Fruit fly (Drosophila melanogaster) whole organism, embryonic: ENCODE results near the gene CG34408.

Source experiments
- Bgb ChIP-seq: fragments of 200-800 bp; sonication (Bioruptor generic); IDR thresholded peaks from 2 replicates; pipeline ENCODE4 v1.3.6; 2022; ENCODE audit warnings: missing biosample characterization, missing genetic modification characterization; ENCODE audit not compliant: partially characterized antibody
- CG1024 ChIP-seq: fragments of 200-800 bp; sonication (Bioruptor generic); IDR thresholded peaks from 2 replicates; pipeline ENCODE4 v1.3.6; 2022; ENCODE audit warnings: missing biosample characterization, missing genetic modification characterization
- CG10543 ChIP-seq: fragments of 200-800 bp; sonication (Bioruptor generic); optimal IDR thresholded peaks from 3 replicates; lab custom pipeline; 2017; ENCODE audit warnings: missing biosample characterization, mild to moderate bottlenecking, missing genetic modification characterization, moderate library complexity
- CG11696 ChIP-seq: fragments of 200-800 bp; sonication (Bioruptor generic); IDR thresholded peaks from 2 replicates; pipeline ENCODE4 v1.3.6; 2022; ENCODE audit warnings: missing biosample characterization, missing genetic modification characterization
- CG12104 ChIP-seq: fragments of 200-800 bp; sonication (Bioruptor generic); optimal IDR thresholded peaks from 3 replicates; lab custom pipeline; 2016; ENCODE audit warnings: missing biosample characterization, missing genetic modification characterization
- CG15514 ChIP-seq: fragments of 200-800 bp; sonication (Bioruptor generic); optimal IDR thresholded peaks from 3 replicates; lab custom pipeline; 2017; ENCODE audit warnings: missing biosample characterization, missing genetic modification characterization, mild to moderate bottlenecking, moderate library complexity, missing genetic modification reagents
- CG15601 ChIP-seq: fragments of 200-800 bp; sonication (Bioruptor generic); optimal IDR thresholded peaks from 3 replicates; lab custom pipeline; 2019; ENCODE audit warnings: missing biosample characterization, mild to moderate bottlenecking, missing genetic modification characterization, moderate library complexity
- CG30431 ChIP-seq: fragments of 200-800 bp; sonication (Bioruptor generic); optimal IDR thresholded peaks from 2 replicates; lab custom pipeline; 2017; ENCODE audit warnings: missing biosample characterization, missing genetic modification characterization
- CG31365 ChIP-seq: fragments of 200-800 bp; sonication (Bioruptor generic); optimal IDR thresholded peaks from 2 replicates; lab custom pipeline; 2018; ENCODE audit warnings: missing biosample characterization, mild to moderate bottlenecking, missing genetic modification characterization
- CG3163 ChIP-seq: fragments of 200-800 bp; sonication (Bioruptor generic); optimal IDR thresholded peaks from 3 replicates; lab custom pipeline; 2016; ENCODE audit warnings: missing biosample characterization, missing genetic modification characterization
- CG34224 ChIP-seq: fragments of 200-800 bp; sonication (Bioruptor generic); IDR thresholded peaks from 3 replicates; pipeline ENCODE4 v1.3.6; 2022; ENCODE audit warnings: missing biosample characterization, missing genetic modification characterization; ENCODE audit not compliant: partially characterized antibody
- CG3995 ChIP-seq: fragments of 200-800 bp; sonication (Bioruptor generic); optimal IDR thresholded peaks from 3 replicates; lab custom pipeline; 2016; ENCODE audit warnings: missing biosample characterization, missing genetic modification characterization
- CG4424 ChIP-seq: fragments of 200-800 bp; sonication (Bioruptor generic); optimal IDR thresholded peaks from 3 replicates; lab custom pipeline; 2016; ENCODE audit warnings: missing biosample characterization, missing genetic modification characterization
- CG5180 ChIP-seq: fragments of 200-800 bp; sonication (Bioruptor generic); optimal IDR thresholded peaks from 3 replicates; lab custom pipeline; 2017; ENCODE audit warnings: missing biosample characterization, missing genetic modification characterization, mild to moderate bottlenecking, moderate library complexity, missing genetic modification reagents
- CG6765 ChIP-seq: fragments of 200-800 bp; sonication (Bioruptor generic); optimal IDR thresholded peaks from 3 replicates; lab custom pipeline; 2017; ENCODE audit warnings: missing biosample characterization, mild to moderate bottlenecking, missing genetic modification characterization
- CG7556 ChIP-seq: fragments of 200-800 bp; sonication (Bioruptor generic); optimal IDR thresholded peaks from 2 replicates; lab custom pipeline; 2017; ENCODE audit warnings: missing biosample characterization, mild to moderate bottlenecking, missing genetic modification characterization
- CG8089 ChIP-seq: fragments of 200-800 bp; sonication (Bioruptor generic); optimal IDR thresholded peaks from 3 replicates; lab custom pipeline; 2016; ENCODE audit warnings: missing biosample characterization, missing genetic modification characterization
- CG8388 ChIP-seq: fragments of 200-800 bp; sonication (Bioruptor generic); optimal IDR thresholded peaks from 2 replicates; lab custom pipeline; 2019; ENCODE audit warnings: missing biosample characterization, mild to moderate bottlenecking, missing genetic modification characterization, moderate library complexity
- D19A ChIP-seq: fragments of 200-800 bp; optimal IDR thresholded peaks from 3 replicates; lab custom pipeline; 2019; ENCODE audit warnings: missing biosample characterization, mild to moderate bottlenecking, missing genetic modification characterization, moderate library complexity
- D19B ChIP-seq: fragments of 200-800 bp; sonication (Bioruptor generic); optimal IDR thresholded peaks from 2 replicates; lab custom pipeline; 2017; ENCODE audit warnings: missing biosample characterization, mild to moderate bottlenecking, missing genetic modification characterization
- Dfd ChIP-seq, 2 experiments: fragments of >200 bp; optimal IDR thresholded peaks; 2 replicates each; lab custom pipeline; 2017; ENCODE audit warnings: missing biosample characterization in 2 of 2, missing genetic modification characterization in 2 of 2
- Doc3 ChIP-seq: fragments of 200-800 bp; sonication (Bioruptor generic); IDR thresholded peaks from 3 replicates; pipeline ENCODE4 v1.3.6; 2022; ENCODE audit warnings: missing biosample characterization, missing genetic modification characterization; ENCODE audit not compliant: partially characterized antibody
- Fer1 ChIP-seq: fragments of 200-800 bp; sonication (Bioruptor generic); optimal IDR thresholded peaks from 2 replicates; lab custom pipeline; 2017; ENCODE audit warnings: missing biosample characterization, mild to moderate bottlenecking, missing genetic modification characterization
- Gsc ChIP-seq: fragments of 200-800 bp; sonication (Bioruptor generic); IDR thresholded peaks from 2 replicates; pipeline ENCODE4 v1.3.6; 2022; ENCODE audit warnings: missing biosample characterization, missing genetic modification characterization
- HLH4C ChIP-seq: fragments of 200-800 bp; sonication (Bioruptor generic); IDR thresholded peaks from 3 replicates; pipeline ENCODE4 v1.3.6; 2022; ENCODE audit warnings: missing biosample characterization, missing genetic modification characterization; ENCODE audit not compliant: partially characterized antibody
- Hmr ChIP-seq: fragments of 200-800 bp; sonication (Bioruptor generic); optimal IDR thresholded peaks from 3 replicates; lab custom pipeline; 2017; ENCODE audit warnings: mild to moderate bottlenecking, missing biosample characterization, missing genetic modification reagents, missing genetic modification characterization
- Hr3 ChIP-seq: fragments of 200-800 bp; sonication (Bioruptor generic); optimal IDR thresholded peaks from 3 replicates; lab custom pipeline; 2016; ENCODE audit warnings: missing biosample characterization, missing genetic modification characterization
- Hr51 ChIP-seq, 2 experiments: fragments of 200-800 bp; sonication (Bioruptor generic); optimal IDR thresholded peaks; 2 replicates in 1 of 2; 3 replicates in 1 of 2; lab custom pipeline; 2016 to 2018; ENCODE audit warnings: missing biosample characterization in 2 of 2, missing genetic modification characterization in 2 of 2, mild to moderate bottlenecking in 1 of 2, moderate library complexity in 1 of 2
- Rx ChIP-seq: fragments of 200-800 bp; sonication (Bioruptor generic); IDR thresholded peaks from 2 replicates; pipeline ENCODE4 v1.3.6; 2022; ENCODE audit warnings: missing biosample characterization, missing genetic modification characterization
- Sox100B ChIP-seq: fragments of 200-800 bp; sonication (Bioruptor generic); optimal IDR thresholded peaks from 3 replicates; lab custom pipeline; 2018; ENCODE audit warnings: missing biosample characterization, mild to moderate bottlenecking, missing genetic modification characterization
- Ssrp ChIP-seq: fragments of 200-800 bp; sonication (Bioruptor generic); optimal IDR thresholded peaks from 2 replicates; lab custom pipeline; 2018; ENCODE audit warnings: missing biosample characterization, mild to moderate bottlenecking, missing genetic modification characterization, moderate library complexity
- Tbp ChIP-seq: fragments of >200 bp; optimal IDR thresholded peaks from 2 replicates; lab custom pipeline; 2018; ENCODE audit warnings: missing biosample characterization, missing genetic modification characterization
- Trl ChIP-seq, 3 experiments: fragments of >200 bp in 2 of 3; fragments of 200-800 bp in 1 of 3; sonication (Bioruptor generic) in 1 of 3; optimal IDR thresholded peaks; 2 replicates in 1 of 3; 3 replicates in 2 of 3; lab custom pipeline; 2016 to 2017; ENCODE audit warnings: missing biosample characterization in 1 of 3, missing genetic modification characterization in 1 of 3
- ato ChIP-seq: fragments of 200-800 bp; sonication (Bioruptor generic); IDR thresholded peaks from 2 replicates; pipeline ENCODE4 v1.3.6; 2022; ENCODE audit warnings: missing biosample characterization, missing genetic modification characterization; ENCODE audit not compliant: partially characterized antibody
- bigmax ChIP-seq: fragments of 200-800 bp; sonication (Bioruptor generic); optimal IDR thresholded peaks from 2 replicates; lab custom pipeline; 2018; ENCODE audit warnings: missing biosample characterization, mild to moderate bottlenecking, missing genetic modification characterization
- croc ChIP-seq: fragments of 200-800 bp; sonication (Bioruptor generic); conservative IDR thresholded peaks from 3 replicates; pipeline ENCODE4 v1.3.6; 2022; ENCODE audit warnings: missing biosample characterization, missing genetic modification characterization
- dysf ChIP-seq: fragments of 200-800 bp; sonication (Bioruptor generic); IDR thresholded peaks from 3 replicates; pipeline ENCODE4 v1.3.6; 2022; ENCODE audit warnings: missing biosample characterization, missing genetic modification characterization
- esg ChIP-seq: fragments of 200-800 bp; sonication (Bioruptor generic); conservative IDR thresholded peaks from 2 replicates; pipeline ENCODE4 v1.3.6; 2022; ENCODE audit warnings: missing biosample characterization, missing genetic modification characterization
- grn ChIP-seq: fragments of 200-800 bp; sonication (Bioruptor generic); optimal IDR thresholded peaks from 3 replicates; lab custom pipeline; 2017; ENCODE audit warnings: missing biosample characterization, missing genetic modification characterization
- gt ChIP-seq: fragments of 200-800 bp; sonication (Bioruptor generic); IDR thresholded peaks from 2 replicates; pipeline ENCODE4 v1.3.6; 2022; ENCODE audit warnings: missing biosample characterization, missing genetic modification characterization
- ken ChIP-seq: fragments of 200-800 bp; sonication (Bioruptor generic); IDR thresholded peaks from 3 replicates; pipeline ENCODE4 v1.3.6; 2022; ENCODE audit warnings: missing biosample characterization, missing genetic modification characterization
- klu ChIP-seq: fragments of 200-800 bp; sonication (Bioruptor generic); IDR thresholded peaks from 2 replicates; pipeline ENCODE4 v1.3.6; 2022; ENCODE audit warnings: missing biosample characterization, missing genetic modification characterization
- lmd ChIP-seq: fragments of 200-800 bp; sonication (Bioruptor generic); IDR thresholded peaks from 2 replicates; pipeline ENCODE4 v1.3.6; 2022; ENCODE audit warnings: missing biosample characterization, missing genetic modification characterization
- phol ChIP-seq: fragments of 200-800 bp; sonication (Bioruptor generic); optimal IDR thresholded peaks from 3 replicates; lab custom pipeline; 2018; ENCODE audit warnings: missing biosample characterization, mild to moderate bottlenecking, missing genetic modification characterization, moderate library complexity
- sr ChIP-seq: fragments of 200-800 bp; sonication (Bioruptor generic); IDR thresholded peaks from 3 replicates; pipeline ENCODE4 v1.3.6; 2022; ENCODE audit warnings: missing biosample characterization, missing genetic modification characterization
- tgo ChIP-seq: fragments of 200-800 bp; sonication (Bioruptor generic); IDR thresholded peaks from 3 replicates; pipeline ENCODE4 v1.3.6; 2022; ENCODE audit warnings: missing biosample characterization, missing genetic modification characterization
- tll ChIP-seq, 2 experiments: fragments of 200-800 bp in 1 of 2; fragments of >200 bp in 1 of 2; sonication (Bioruptor generic) in 1 of 2; optimal IDR thresholded peaks; 2 replicates each; lab custom pipeline; 2017 to 2019; ENCODE audit warnings: missing biosample characterization in 2 of 2, missing genetic modification characterization in 2 of 2, mild to moderate bottlenecking in 1 of 2, moderate library complexity in 1 of 2
- trem ChIP-seq: fragments of 200-800 bp; optimal IDR thresholded peaks from 3 replicates; lab custom pipeline; 2019; ENCODE audit warnings: missing biosample characterization, mild to moderate bottlenecking, missing genetic modification characterization, moderate library complexity
- zen ChIP-seq: fragments of 200-800 bp; sonication (Bioruptor generic); optimal IDR thresholded peaks from 3 replicates; lab custom pipeline; 2018; ENCODE audit warnings: missing biosample characterization, mild to moderate bottlenecking, missing genetic modification characterization, moderate library complexity

CG34408 gene

dm6 chrX:10232497-10232896 lies 12.6 kb downstream of the CG34408 start (continued):
- peak; percentile 58 for TF ChIP-seq esg (GFP tag; lab: Robert Waterston, UW)
- TF ChIP-seq klu: no peak
- no peak for TF ChIP-seq CG1024 (GFP tag; lab: Robert Waterston, UW)
- peak; percentile 47 for TF ChIP-seq CG15514 (GFP tag; lab: Kevin White, UChicago)
- peak; percentile 38; the same call in 2 of the 3 replicates for TF ChIP-seq croc (GFP tag; lab: Robert Waterston, UW)
- no peak for TF ChIP-seq CG3995 (GFP tag; lab: Kevin White, UChicago)
- TF ChIP-seq CG7556: peak; percentile 85
- TF ChIP-seq Gsc (GFP tag; lab: Robert Waterston, UW): no peak
- no peak for TF ChIP-seq CG30431 (GFP tag; lab: Kevin White, UChicago)
- TF ChIP-seq CG5180 (GFP tag; lab: Kevin White, UChicago): peak; percentile 60
- peak; percentile 78 for TF ChIP-seq lmd (GFP tag; lab: Robert Waterston, UW)
- peak; percentile 66; the same call in 2 of the 3 replicates for TF ChIP-seq ken (GFP tag; lab: Robert Waterston, UW)
- TF ChIP-seq phol (tag; lab: Kevin White, UChicago): peak; percentile 80
- peak; percentile 67 for TF ChIP-seq D19A
- TF ChIP-seq tgo: peak; percentile 62; the same call in 2 of the 3 replicates
- TF ChIP-seq CG10543 (GFP tag; lab: Kevin White, UChicago): peak; percentile 45
- TF ChIP-seq D19B (GFP tag; lab: Kevin White, UChicago): no peak
- TF ChIP-seq grn (GFP tag; lab: Kevin White, UChicago): no peak
- no peak for TF ChIP-seq CG3163 (GFP tag; lab: Kevin White, UChicago)
- peak; percentile 69 for TF ChIP-seq CG4424 (GFP tag; lab: Kevin White, UChicago)
- no peak for TF ChIP-seq Dfd (GFP tag; optimal IDR thresholded peaks at IDR 0.05; lab: Kevin White, UChicago)
- TF ChIP-seq CG15601 (tag; lab: Kevin White, UChicago): peak; percentile 40
- no peak for TF ChIP-seq sr (GFP tag; lab: Robert Waterston, UW)
- peak; percentile 15 for TF ChIP-seq CG31365 (tag; lab: Kevin White, UChicago)
- no peak for TF ChIP-seq CG8089
- TF ChIP-seq ato (GFP tag; lab: Robert Waterston, UW): no peak
- TF ChIP-seq gt (GFP tag; lab: Robert Waterston, UW): no peak
- no peak for TF ChIP-seq tll (GFP tag; optimal IDR thresholded peaks at IDR 0.05; lab: Kevin White, UChicago)
- TF ChIP-seq CG11696 (GFP tag; lab: Robert Waterston, UW): no peak
- TF ChIP-seq dysf (GFP tag; lab: Robert Waterston, UW): peak; percentile 77
- peak; percentile 40 for TF ChIP-seq Hmr (GFP tag; lab: Kevin White, UChicago)
- TF ChIP-seq CG6765: peak; percentile 38
- no peak for TF ChIP-seq CG34224
- peak; percentile 83 for TF ChIP-seq CG8388 (GFP tag; lab: Kevin White, UChicago)
- TF ChIP-seq HLH4C (GFP tag; lab: Robert Waterston, UW): no peak
- TF ChIP-seq CG12104 (GFP tag; lab: Kevin White, UChicago): peak; percentile 32
- TF ChIP-seq Rx (GFP tag; lab: Robert Waterston, UW): no peak
- TF ChIP-seq bigmax (GFP tag; lab: Kevin White, UChicago): no peak
- no peak for TF ChIP-seq Tbp (GFP tag; lab: Kevin White, UChicago)
- TF ChIP-seq Bgb (GFP tag; lab: Robert Waterston, UW): no peak
- TF ChIP-seq Doc3 (GFP tag; lab: Robert Waterston, UW): no peak
- peak; percentile 67 to 97 for TF ChIP-seq Hr51 (GFP tag; optimal IDR thresholded peaks at IDR 0.05; lab: Kevin White, UChicago)
- TF ChIP-seq Fer1 (GFP tag; lab: Kevin White, UChicago): peak; percentile 80
- no peak for TF ChIP-seq Trl (optimal IDR thresholded peaks at IDR 0.05; lab: Kevin White, UChicago)
- no peak for TF ChIP-seq Trl (GFP tag; optimal IDR thresholded peaks at IDR 0.05; lab: Kevin White, UChicago)
- TF ChIP-seq trem: peak; percentile 46
- TF ChIP-seq Hr3 (GFP tag; lab: Kevin White, UChicago): peak; percentile 61
- TF ChIP-seq zen (tag; lab: Kevin White, UChicago): peak; percentile 9
- peak; percentile 80 for TF ChIP-seq Sox100B (GFP tag; lab: Kevin White, UChicago)
- peak; percentile 80 for TF ChIP-seq Ssrp (tag; lab: Kevin White, UChicago)
